Fruit fly (Drosophila melanogaster) whole organism, prepupa: ENCODE measurements around the gene CG18549.

Source experiments
- Blimp-1 ChIP-seq: fragments of 200-800 bp; sonication (Bioruptor generic); optimal IDR thresholded peaks from 3 replicates; lab custom pipeline; 2017; ENCODE audit warnings: missing biosample characterization, missing genetic modification characterization, mild to moderate bottlenecking, moderate library complexity, missing genetic modification reagents
- CG11294 ChIP-seq: fragments of 200-800 bp; sonication (Bioruptor generic); IDR thresholded peaks from 2 replicates; pipeline ENCODE4 v1.3.6; 2022; ENCODE audit warnings: missing biosample characterization, missing genetic modification characterization
- CG8319 ChIP-seq: fragments of 200-800 bp; sonication (Bioruptor generic); optimal IDR thresholded peaks from 3 replicates; lab custom pipeline; 2016; ENCODE audit warnings: missing biosample characterization, missing genetic modification characterization
- Eip78C ChIP-seq: fragments of 200-800 bp; sonication (Bioruptor generic); peaks from one replicate; lab custom pipeline; 2016; ENCODE audit warnings: missing biosample characterization, missing genetic modification characterization

DNA sequence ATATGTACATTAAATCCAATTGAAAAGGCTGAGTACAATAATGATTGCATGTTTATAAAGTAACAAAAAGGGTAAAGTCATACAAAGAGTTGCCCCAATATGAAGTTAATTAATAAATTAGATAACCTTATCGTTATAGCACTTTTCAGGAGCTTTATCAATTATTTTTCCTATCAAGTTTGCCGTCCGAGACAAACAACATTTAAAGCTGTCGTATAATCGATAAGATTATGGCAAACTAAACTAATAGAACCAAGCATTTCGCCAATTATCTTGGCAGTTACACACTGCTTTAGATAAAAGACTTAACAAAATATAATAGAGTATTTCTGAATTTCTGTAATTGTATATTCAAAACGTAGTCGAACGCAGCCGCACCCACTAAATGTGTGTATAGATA, 44.0 kb upstream of the CG18549 start:
- no peak for TF ChIP-seq Blimp-1 (GFP tag; lab: Kevin White, UChicago)
- TF ChIP-seq Eip78C (GFP tag; lab: Kevin White, UChicago), result no peak
- TF ChIP-seq CG8319 (GFP tag; lab: Kevin White, UChicago), result no peak
- no peak for TF ChIP-seq CG11294 (GFP tag; lab: Robert Waterston, UW)
